Fruit fly (Drosophila melanogaster): ENCODE results near the gene kay.

kay gene

dm6 chr3R:29816266-29816665 lies 50.5 kb downstream of the kay start, which contains the start of gene Vps16B:
TSS of gene Vps16B (minus strand) at chr3R:29816451.
- TF ChIP-seq cyc (GFP tag; optimal IDR thresholded peaks at IDR 0.05) (no peak), CG6163 (GFP tag; IDR thresholded peaks at IDR 0.05) (no peak), Eip75B (GFP tag; optimal IDR thresholded peaks at IDR 0.05) (no peak), fd59A (GFP tag; optimal IDR thresholded peaks at IDR 0.05) (no peak)

- TF ChIP-seq CG8119 (GFP tag; IDR thresholded peaks at IDR 0.05), result no peak
- TF ChIP-seq CG8319 (GFP tag; optimal IDR thresholded peaks at IDR 0.05), result no peak
- TF ChIP-seq pdm3 (GFP tag; optimal IDR thresholded peaks at IDR 0.05), result no peak
- TF ChIP-seq OdsH (GFP tag; optimal IDR thresholded peaks at IDR 0.05), result no peak
- TF ChIP-seq fd85E (GFP tag; optimal IDR thresholded peaks at IDR 0.05), result no peak
- TF ChIP-seq acj6 (GFP tag; optimal IDR thresholded peaks at IDR 0.05), result no peak
- no peak for TF ChIP-seq fkh (GFP tag; optimal IDR thresholded peaks at IDR 0.05)
- TF ChIP-seq CG10669 (GFP tag; optimal IDR thresholded peaks at IDR 0.05), result no peak
- TF ChIP-seq CG3919 (GFP tag; optimal IDR thresholded peaks at IDR 0.05), result no peak
- no peak for TF ChIP-seq CG1621 (tag; optimal IDR thresholded peaks at IDR 0.05)
- no peak for TF ChIP-seq Blimp-1 (GFP tag; optimal IDR thresholded peaks at IDR 0.05)
- TF ChIP-seq CG32006 (GFP tag; optimal IDR thresholded peaks at IDR 0.05), result no peak
Measured at dm6 chr3R:29817664-29818063, 51.9 kb downstream of the kay start, which contains the start of gene CG7829. TSS of gene CG7829 (minus strand) at chr3R:29817764.

- no peak for TF ChIP-seq CG6792 (GFP tag; optimal IDR thresholded peaks at IDR 0.05)
- no peak for TF ChIP-seq Gug (GFP tag; IDR thresholded peaks at IDR 0.05)
- TF ChIP-seq Met (GFP tag; optimal IDR thresholded peaks at IDR 0.05), result no peak
- TF ChIP-seq achi (GFP tag; optimal IDR thresholded peaks at IDR 0.05), result no peak
- TF ChIP-seq CG10669 (GFP tag; optimal IDR thresholded peaks at IDR 0.05), result no peak
- TF ChIP-seq eg (GFP tag; IDR thresholded peaks at IDR 0.05), result peak; percentile 31; the same call in 1 of the 3 replicates
- TF ChIP-seq Hr38 (GFP tag; optimal IDR thresholded peaks at IDR 0.05), result no peak
- no peak for TF ChIP-seq CG7368 (GFP tag; optimal IDR thresholded peaks at IDR 0.05)
- TF ChIP-seq net (GFP tag; optimal IDR thresholded peaks at IDR 0.05), result no peak
- TF ChIP-seq CG6163 (GFP tag; IDR thresholded peaks at IDR 0.05), result 0 out of 3 replicates have a peak, but pooled peaks have one; percentile 15
- TF ChIP-seq CG3919 (GFP tag; optimal IDR thresholded peaks at IDR 0.05), result no peak
- TF ChIP-seq Eip75B (GFP tag; optimal IDR thresholded peaks at IDR 0.05), result no peak
- no peak for TF ChIP-seq pdm3 (GFP tag; optimal IDR thresholded peaks at IDR 0.05)
- TF ChIP-seq salr (GFP tag; optimal IDR thresholded peaks at IDR 0.05), result no peak
- peak; percentile 70 for TF ChIP-seq CG6854 (GFP tag; optimal IDR thresholded peaks at IDR 0.05)
- no peak for TF ChIP-seq dac (GFP tag; optimal IDR thresholded peaks at IDR 0.05)
Measured at dm6 chr3R:29818434-29819268, 52.9 kb downstream of the kay start, which contains the start of gene neo. TSS of gene neo (plus strand) at chr3R:29819131.

dm6 chr3R:29829228-29829786 lies 63.5 kb downstream of the kay start:
- TF ChIP-seq Met (GFP tag; optimal IDR thresholded peaks at IDR 0.05), result no peak
- peak; percentile 26 for TF ChIP-seq Eip78C (GFP tag)
- peak; percentile 29; the same call in 1 of the 3 replicates for TF ChIP-seq CG8119 (GFP tag; IDR thresholded peaks at IDR 0.05)

DNA sequence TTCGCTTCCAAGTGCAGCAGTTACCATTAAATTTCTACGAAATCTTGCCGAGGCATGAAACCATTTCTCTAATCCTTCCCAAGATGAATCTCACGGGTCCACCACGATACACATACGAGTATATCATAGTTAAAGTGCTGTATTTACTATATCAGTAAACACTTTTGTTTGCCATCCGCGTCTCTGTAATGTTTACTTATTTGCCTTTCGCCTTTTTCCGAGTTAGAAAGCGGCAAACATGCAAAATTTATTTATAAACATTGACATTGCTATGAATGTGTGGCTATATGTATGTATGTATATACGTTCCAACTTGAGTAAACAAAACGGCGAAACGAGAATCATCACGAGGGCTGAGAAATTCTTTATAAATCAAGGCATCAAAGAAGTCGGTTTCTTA lies 65.1 kb downstream of the kay start:
- no peak for TF ChIP-seq svp (GFP tag)
- no peak for TF ChIP-seq CG6163 (GFP tag; IDR thresholded peaks at IDR 0.05)
- no peak for TF ChIP-seq Sox14 (GFP tag; optimal IDR thresholded peaks at IDR 0.05)
- TF ChIP-seq fkh (GFP tag; optimal IDR thresholded peaks at IDR 0.05), result peak; percentile 84
- TF ChIP-seq CG6808 (GFP tag; optimal IDR thresholded peaks at IDR 0.05), result no peak
- TF ChIP-seq Eip78C (GFP tag), result peak; percentile 37

All from whole organism, prepupa.